Worm (Caenorhabditis elegans) whole organism, mixed stage, embryonic: Measurements from ENCODE around the gene ril-2.

Experiments
- M03D4.4 ChIP-seq: sonication (generic microtip); optimal IDR thresholded peaks from 2 replicates; lab custom pipeline; 2017; ENCODE audit warnings: mild to moderate bottlenecking, missing genetic modification characterization, missing compliant biosample characterization
- bed-3 ChIP-seq: fragments of 200-800 bp; sonication (Bioruptor generic); optimal IDR thresholded peaks from 3 replicates; lab custom pipeline; 2018; ENCODE audit warnings: mild to moderate bottlenecking, missing genetic modification characterization, moderate library complexity, missing compliant biosample characterization
- blmp-1 ChIP-seq: fragments of 150-350 bp; optimal IDR thresholded peaks from 2 replicates; lab custom pipeline; 2014; ENCODE audit warnings: missing biosample characterization, missing genetic modification characterization
- ceh-43 ChIP-seq: fragments of 200-800 bp; sonication (Bioruptor generic); optimal IDR thresholded peaks from 2 replicates; lab custom pipeline; 2018; ENCODE audit warnings: mild to moderate bottlenecking, missing genetic modification characterization, moderate library complexity, missing compliant biosample characterization
- ceh-83 ChIP-seq: fragments of 200-800 bp; sonication (Bioruptor generic); optimal IDR thresholded peaks from 2 replicates; lab custom pipeline; 2018; ENCODE audit warnings: mild to moderate bottlenecking, missing genetic modification characterization, missing compliant biosample characterization
- drap-1 ChIP-seq: fragments of 200-800 bp; sonication (Bioruptor generic); optimal IDR thresholded peaks from 3 replicates; lab custom pipeline; 2018; ENCODE audit warnings: mild to moderate bottlenecking, missing genetic modification characterization, missing compliant biosample characterization
- elt-1 ChIP-seq: sonication (generic microtip); optimal IDR thresholded peaks from 2 replicates; lab custom pipeline; 2017; ENCODE audit warnings: missing genetic modification characterization, mild to moderate bottlenecking, missing compliant biosample characterization, antibody characterized with exemption, moderate library complexity, borderline replicate concordance; ENCODE audit not compliant: insufficient read depth
- elt-3 ChIP-seq: fragments of 150-350 bp; optimal IDR thresholded peaks from 2 replicates; lab custom pipeline; 2014; ENCODE audit warnings: missing biosample characterization, missing genetic modification characterization
- ham-2 ChIP-seq: fragments of 200-800 bp; sonication (Bioruptor generic); optimal IDR thresholded peaks from 2 replicates; lab custom pipeline; 2018; ENCODE audit warnings: mild to moderate bottlenecking, missing genetic modification characterization, missing compliant biosample characterization
- hlh-1 ChIP-seq: fragments of 150-350 bp; optimal IDR thresholded peaks from 2 replicates; lab custom pipeline; 2014; ENCODE audit warnings: missing biosample characterization, missing genetic modification reagents, missing genetic modification characterization
- lin-32 ChIP-seq: fragments of 200-800 bp; sonication (Bioruptor generic); optimal IDR thresholded peaks from 2 replicates; lab custom pipeline; 2018; ENCODE audit warnings: mild to moderate bottlenecking, missing genetic modification characterization, missing compliant biosample characterization
- lsy-2 ChIP-seq: fragments of 150-350 bp; optimal IDR thresholded peaks from 2 replicates; lab custom pipeline; 2014; ENCODE audit warnings: missing biosample characterization, missing genetic modification characterization
- mab-5 ChIP-seq: fragments of 150-350 bp; optimal IDR thresholded peaks from 2 replicates; lab custom pipeline; 2014; ENCODE audit warnings: missing biosample characterization, missing genetic modification characterization
- mep-1 ChIP-seq: fragments of 150-350 bp; optimal IDR thresholded peaks from 2 replicates; lab custom pipeline; 2017; ENCODE audit warnings: missing biosample characterization, missing genetic modification reagents, missing genetic modification characterization, inconsistent platforms
- mls-2 ChIP-seq: sonication (generic microtip); optimal IDR thresholded peaks from 2 replicates; lab custom pipeline; 2016; ENCODE audit warnings: mild to moderate bottlenecking, missing genetic modification characterization, moderate library complexity, missing compliant biosample characterization
- nhr-12 ChIP-seq: fragments of 150-350 bp; optimal IDR thresholded peaks from 2 replicates; lab custom pipeline; 2014; ENCODE audit warnings: missing biosample characterization, missing genetic modification characterization
- nhr-2 ChIP-seq: fragments of 150-350 bp; optimal IDR thresholded peaks from 2 replicates; lab custom pipeline; 2014; ENCODE audit warnings: missing biosample characterization, missing genetic modification characterization
- nhr-237 ChIP-seq: fragments of 150-350 bp; optimal IDR thresholded peaks from 2 replicates; lab custom pipeline; 2014; ENCODE audit warnings: missing biosample characterization, missing genetic modification characterization
- nhr-28 ChIP-seq: fragments of 150-350 bp; optimal IDR thresholded peaks from 2 replicates; lab custom pipeline; 2014; ENCODE audit warnings: missing biosample characterization, missing genetic modification characterization
- nhr-76 ChIP-seq: sonication (generic microtip); optimal IDR thresholded peaks from 2 replicates; lab custom pipeline; 2017; ENCODE audit warnings: missing biosample characterization, missing genetic modification characterization
- pha-4 ChIP-seq: fragments of 150-350 bp; optimal IDR thresholded peaks from 2 replicates; lab custom pipeline; 2018; ENCODE audit warnings: missing biosample characterization, missing genetic modification reagents, missing genetic modification characterization
- sem-2 ChIP-seq: fragments of 200-800 bp; sonication (Bioruptor generic); optimal IDR thresholded peaks from 2 replicates; lab custom pipeline; 2018; ENCODE audit warnings: mild to moderate bottlenecking, missing genetic modification characterization, missing compliant biosample characterization
- snpc-4 ChIP-seq: fragments of 150-350 bp; optimal IDR thresholded peaks from 2 replicates; lab custom pipeline; 2014; ENCODE audit warnings: missing biosample characterization, missing genetic modification characterization
- sptf-1 ChIP-seq: sonication (generic microtip); optimal IDR thresholded peaks from 2 replicates; lab custom pipeline; 2017; ENCODE audit warnings: mild to moderate bottlenecking, missing genetic modification characterization, moderate library complexity, missing compliant biosample characterization
- tbx-8 ChIP-seq: fragments of 200-800 bp; sonication (Bioruptor generic); optimal IDR thresholded peaks from 2 replicates; lab custom pipeline; 2018; ENCODE audit warnings: mild to moderate bottlenecking, missing genetic modification characterization, moderate library complexity, missing compliant biosample characterization
- unc-120 ChIP-seq: sonication (generic microtip); optimal IDR thresholded peaks from 2 replicates; lab custom pipeline; 2017; ENCODE audit warnings: missing genetic modification characterization, missing compliant biosample characterization; ENCODE audit not compliant: poor library complexity, severe bottlenecking
- unc-39 ChIP-seq: fragments of 150-350 bp; optimal IDR thresholded peaks from 2 replicates; lab custom pipeline; 2014; ENCODE audit warnings: missing biosample characterization, missing genetic modification characterization
- unc-62 ChIP-seq: fragments of 150-350 bp; optimal IDR thresholded peaks from 2 replicates; lab custom pipeline; 2014; ENCODE audit warnings: missing biosample characterization, missing genetic modification reagents, missing genetic modification characterization
- zip-8 ChIP-seq: fragments of 150-350 bp; optimal IDR thresholded peaks from 2 replicates; lab custom pipeline; 2014; ENCODE audit warnings: missing biosample characterization, missing genetic modification characterization
- ztf-11 ChIP-seq: fragments of 150-350 bp; optimal IDR thresholded peaks from 2 replicates; lab custom pipeline; 2014; ENCODE audit warnings: missing biosample characterization, missing genetic modification characterization

The ril-2 gene

DNA sequence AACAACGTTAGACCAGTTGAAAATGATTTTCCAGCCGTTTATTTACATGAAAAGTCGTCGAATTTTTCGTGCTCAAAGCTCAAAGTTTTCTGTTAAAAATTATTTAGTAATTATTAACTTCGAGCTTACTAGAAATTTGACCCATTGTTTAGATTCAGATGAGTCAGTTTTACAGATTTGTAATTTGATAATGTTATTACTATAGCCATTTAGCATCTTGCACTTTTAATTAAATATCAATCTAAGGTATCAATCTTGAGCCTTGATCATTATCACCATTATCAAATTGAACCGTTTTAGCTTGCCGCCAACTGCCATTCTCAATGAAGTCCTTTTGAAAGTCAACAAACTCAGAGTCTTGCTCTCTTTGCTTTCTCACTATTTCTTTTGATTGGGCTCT, 10.6 kb upstream of the ril-2 start, which contains the start of gene ZC116.1:
TSS of gene ZC116.1 (plus strand) at position 301 of the 400 bp plus-strand sequence.
- TF ChIP-seq nhr-76 (tag; lab: Kevin White, UChicago) = no peak
- TF ChIP-seq mep-1 = no peak
- no peak for TF ChIP-seq bed-3 (GFP tag; lab: Kevin White, UChicago)
- TF ChIP-seq unc-39 (tag; lab: Kevin White, UChicago) = no peak
- TF ChIP-seq lsy-2 (tag; lab: Kevin White, UChicago) = no peak
- TF ChIP-seq sptf-1 (tag; lab: Kevin White, UChicago) = no peak
- TF ChIP-seq ztf-11 (tag; lab: Kevin White, UChicago) = no peak
- TF ChIP-seq mab-5 = no peak
- no peak for TF ChIP-seq unc-62
- TF ChIP-seq blmp-1 (tag; lab: Kevin White, UChicago) = no peak
- no peak for TF ChIP-seq elt-1 (tag; lab: Kevin White, UChicago)
- TF ChIP-seq M03D4.4 (tag; lab: Kevin White, UChicago) = no peak
- no peak for TF ChIP-seq mls-2 (tag; lab: Kevin White, UChicago)
- TF ChIP-seq lin-32 (GFP tag; lab: Kevin White, UChicago) = no peak
- TF ChIP-seq nhr-2 = no peak
- no peak for TF ChIP-seq nhr-28
- no peak for TF ChIP-seq drap-1
- no peak for TF ChIP-seq snpc-4 (tag; lab: Kevin White, UChicago)

DNA sequence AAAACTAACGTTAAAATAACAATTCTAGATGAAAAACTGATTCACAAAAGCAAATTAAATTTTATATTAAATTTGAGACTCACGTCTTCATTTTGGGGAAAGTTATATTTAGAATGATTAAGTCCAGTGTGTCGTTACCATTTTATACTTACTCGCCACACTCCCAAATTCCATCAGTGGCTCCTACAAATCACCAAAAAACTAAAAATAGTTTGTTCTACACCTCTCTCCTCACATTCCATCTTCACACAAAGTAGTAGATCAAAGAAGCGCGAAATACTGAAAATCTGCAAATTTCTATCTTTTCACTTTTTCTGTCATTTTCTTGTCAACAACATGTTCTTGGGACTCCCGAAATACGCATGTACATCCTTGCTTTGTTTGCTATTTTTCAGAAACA, 9.9 kb upstream of the ril-2 start, which contains the start of gene ZC116.5:
TSS of gene ZC116.5 (minus strand) at position 101 of the 400 bp plus-strand sequence.
- TF ChIP-seq nhr-237 (tag; lab: Kevin White, UChicago) = no peak
- TF ChIP-seq nhr-28 = no peak
- no peak for TF ChIP-seq tbx-8 (GFP tag; lab: Kevin White, UChicago)
- no peak for TF ChIP-seq mls-2 (tag; lab: Kevin White, UChicago)
- TF ChIP-seq hlh-1 (tag; lab: Kevin White, UChicago) = no peak
- TF ChIP-seq pha-4 (tag; lab: Kevin White, UChicago) = no peak
- TF ChIP-seq elt-1 (tag; lab: Kevin White, UChicago) = no peak
- no peak for TF ChIP-seq nhr-76 (tag; lab: Kevin White, UChicago)
- no peak for TF ChIP-seq zip-8 (tag; lab: Kevin White, UChicago)
- TF ChIP-seq sem-2 (GFP tag; lab: Kevin White, UChicago) = no peak

DNA sequence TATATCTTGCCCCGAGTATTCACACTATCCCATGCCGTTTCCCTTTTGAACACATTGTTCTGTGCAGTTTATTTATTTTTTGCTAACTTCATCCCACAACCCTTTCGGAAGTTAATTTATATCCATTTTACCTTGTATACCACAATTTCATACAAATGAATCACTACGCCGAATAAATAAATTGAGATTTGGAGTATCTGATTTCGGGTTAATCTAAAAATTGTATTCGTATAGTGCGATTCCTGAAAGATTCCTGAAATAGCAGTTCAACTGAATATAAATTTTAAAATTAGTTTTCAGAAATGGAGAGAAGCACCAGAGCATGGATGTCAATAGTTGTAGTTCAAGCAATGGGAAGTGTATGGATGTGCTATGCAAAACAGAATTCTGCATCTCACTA, 8.2 kb upstream of the ril-2 start, which contains the start of gene erg-28:
TSS of gene erg-28 (plus strand) at position 301 of the 400 bp plus-strand sequence.
- TF ChIP-seq elt-3 (tag; lab: Kevin White, UChicago) = no peak
- no peak for TF ChIP-seq blmp-1 (tag; lab: Kevin White, UChicago)
- no peak for TF ChIP-seq unc-39 (tag; lab: Kevin White, UChicago)
- TF ChIP-seq elt-1 (tag; lab: Kevin White, UChicago) = no peak
- no peak for TF ChIP-seq unc-120 (tag; lab: Kevin White, UChicago)
- no peak for TF ChIP-seq ceh-43
- TF ChIP-seq zip-8 (tag; lab: Kevin White, UChicago) = no peak
- no peak for TF ChIP-seq nhr-2
- no peak for TF ChIP-seq pha-4 (tag; lab: Kevin White, UChicago)
- no peak for TF ChIP-seq hlh-1 (tag; lab: Kevin White, UChicago)
- TF ChIP-seq unc-62 = no peak
- no peak for TF ChIP-seq drap-1

DNA sequence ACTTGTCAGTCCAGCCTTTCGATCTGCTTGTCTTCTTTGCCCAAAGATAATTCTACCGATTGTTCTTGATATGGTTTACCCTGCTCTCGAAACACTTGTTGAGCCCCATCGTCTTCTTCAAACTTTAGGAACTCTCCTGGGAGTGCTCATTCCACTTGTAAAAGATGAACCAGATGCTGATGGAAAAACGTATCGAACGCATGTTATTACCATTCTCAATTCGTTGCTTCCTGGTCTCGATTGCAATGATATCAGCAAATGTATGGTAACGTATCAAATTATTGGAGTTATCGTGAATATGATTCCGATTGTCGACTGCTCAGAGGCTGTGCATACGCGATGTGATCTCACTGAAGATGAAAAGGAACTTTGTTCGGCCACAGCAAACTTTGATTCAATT, 2.9 kb upstream of the ril-2 start:
- TF ChIP-seq nhr-237 (tag; lab: Kevin White, UChicago) (no peak), ceh-83 (no peak), elt-1 (tag; lab: Kevin White, UChicago) (no peak), snpc-4 (tag; lab: Kevin White, UChicago) (no peak), nhr-2 (no peak), hlh-1 (tag; lab: Kevin White, UChicago) (no peak), elt-3 (tag; lab: Kevin White, UChicago) (no peak), sem-2 (GFP tag; lab: Kevin White, UChicago) (no peak), ham-2 (no peak)

DNA sequence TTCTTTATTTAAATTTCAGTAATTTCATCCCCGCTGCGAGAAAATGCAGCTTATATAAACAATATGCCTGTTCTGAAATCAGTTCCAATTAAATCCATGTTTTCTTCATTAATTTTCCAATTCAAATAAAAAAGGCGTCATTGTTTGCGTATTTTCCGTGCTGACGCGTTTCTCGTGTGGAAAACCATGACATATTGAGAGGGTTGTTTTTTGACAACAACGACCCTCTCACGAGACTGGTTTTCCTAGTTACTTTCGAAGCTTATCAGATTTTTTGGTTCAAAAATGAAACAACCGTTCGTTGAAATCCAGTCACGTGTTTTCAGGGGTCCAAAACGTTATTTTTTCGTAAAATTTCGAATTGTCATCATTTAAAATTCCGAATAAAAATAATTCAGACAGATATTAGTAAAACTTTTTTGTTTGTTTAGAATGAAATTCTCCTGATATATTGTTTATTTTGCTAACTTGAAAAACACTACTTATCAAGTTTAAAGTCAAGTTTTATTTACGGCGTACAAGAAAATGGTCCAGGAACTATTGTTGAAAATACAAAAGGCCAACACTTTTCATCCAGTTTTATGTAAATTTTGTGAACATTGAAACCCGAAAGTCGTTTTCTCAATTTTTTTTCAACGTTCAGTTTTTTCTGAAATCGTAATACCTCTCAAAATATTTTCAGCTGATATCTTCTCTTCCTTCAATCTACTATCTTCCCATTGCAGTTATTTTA, 719 bp upstream of the ril-2 start, which contains the start of gene C14C10.5:
TSS of gene C14C10.5 (plus strand) at position 683 of the 733 bp plus-strand sequence.
- TF ChIP-seq sem-2 (GFP tag; lab: Kevin White, UChicago) (no peak), bed-3 (GFP tag; lab: Kevin White, UChicago) (no peak), mep-1 (peak; percentile 1), ztf-11 (tag; lab: Kevin White, UChicago) (no peak), unc-62 (no peak), nhr-12 (no peak)
